Fruit fly (Drosophila melanogaster) whole organism, embryonic: ENCODE measurements around the gene CG15425.

Source experiments
- Abd-B ChIP-seq: fragments of 200-800 bp; sonication (Bioruptor generic); optimal IDR thresholded peaks from 2 replicates; lab custom pipeline; 2018; ENCODE audit warnings: missing biosample characterization, mild to moderate bottlenecking, missing genetic modification characterization, moderate library complexity
- Atf6 ChIP-seq: fragments of 200-800 bp; sonication (Bioruptor generic); IDR thresholded peaks from 2 replicates; pipeline ENCODE4 v1.3.6; 2022; ENCODE audit warnings: missing biosample characterization, missing genetic modification characterization
- B-H1 ChIP-seq: fragments of 200-800 bp; sonication (Bioruptor generic); IDR thresholded peaks from 3 replicates; pipeline ENCODE4 v1.3.6; 2022; ENCODE audit warnings: missing biosample characterization, missing genetic modification characterization
- CG10147 ChIP-seq: fragments of 200-800 bp; sonication (Bioruptor generic); optimal IDR thresholded peaks from 2 replicates; lab custom pipeline; 2019; ENCODE audit warnings: missing biosample characterization, mild to moderate bottlenecking, missing genetic modification characterization, moderate library complexity
- CG10431 ChIP-seq: fragments of 200-800 bp; sonication (Bioruptor generic); optimal IDR thresholded peaks from 3 replicates; lab custom pipeline; 2018; ENCODE audit warnings: missing biosample characterization, mild to moderate bottlenecking, missing genetic modification characterization
- CG11560 ChIP-seq: fragments of 200-800 bp; sonication (Bioruptor generic); IDR thresholded peaks from 3 replicates; pipeline ENCODE4 v1.3.6; 2022; ENCODE audit warnings: missing biosample characterization, missing genetic modification characterization
- CG11723 ChIP-seq: fragments of 200-800 bp; sonication (Bioruptor generic); optimal IDR thresholded peaks from 2 replicates; lab custom pipeline; 2017; ENCODE audit warnings: missing biosample characterization, mild to moderate bottlenecking, missing genetic modification characterization
- CG12104 ChIP-seq: fragments of 200-800 bp; sonication (Bioruptor generic); optimal IDR thresholded peaks from 3 replicates; lab custom pipeline; 2016; ENCODE audit warnings: missing biosample characterization, missing genetic modification characterization
- CG14014 ChIP-seq: fragments of 200-800 bp; sonication (Bioruptor generic); IDR thresholded peaks from 2 replicates; pipeline ENCODE4 v1.3.6; 2022; ENCODE audit warnings: missing biosample characterization, missing genetic modification characterization
- CG14667 ChIP-seq: fragments of 200-800 bp; sonication (Bioruptor generic); IDR thresholded peaks from 2 replicates; pipeline ENCODE4 v1.3.6; 2022; ENCODE audit warnings: missing biosample characterization, missing genetic modification characterization
- CG1602 ChIP-seq: fragments of 200-800 bp; sonication (Bioruptor generic); optimal IDR thresholded peaks from 3 replicates; lab custom pipeline; 2016; ENCODE audit warnings: missing biosample characterization, missing genetic modification characterization
- CG17912 ChIP-seq: fragments of 200-800 bp; sonication (Bioruptor generic); optimal IDR thresholded peaks from 2 replicates; lab custom pipeline; 2018; ENCODE audit warnings: missing biosample characterization, mild to moderate bottlenecking, missing genetic modification characterization
- CG18262 ChIP-seq: fragments of 200-800 bp; optimal IDR thresholded peaks from 3 replicates; lab custom pipeline; 2019; ENCODE audit warnings: missing biosample characterization, mild to moderate bottlenecking, missing genetic modification characterization, moderate library complexity
- CG2129 ChIP-seq: fragments of 200-800 bp; sonication (Bioruptor generic); IDR thresholded peaks from 2 replicates; pipeline ENCODE4 v1.3.6; 2022; ENCODE audit warnings: missing biosample characterization, missing genetic modification characterization; ENCODE audit not compliant: partially characterized antibody
- CG2202 ChIP-seq: fragments of 200-800 bp; sonication (Bioruptor generic); optimal IDR thresholded peaks from 2 replicates; lab custom pipeline; 2018; ENCODE audit warnings: missing biosample characterization, mild to moderate bottlenecking, missing genetic modification characterization
- CG30020 ChIP-seq: fragments of 200-800 bp; optimal IDR thresholded peaks from 2 replicates; lab custom pipeline; 2019; ENCODE audit warnings: missing biosample characterization, mild to moderate bottlenecking, missing genetic modification characterization, moderate library complexity
- CG3281 ChIP-seq: fragments of 200-800 bp; sonication (Bioruptor generic); optimal IDR thresholded peaks from 3 replicates; lab custom pipeline; 2017; ENCODE audit warnings: missing biosample characterization, mild to moderate bottlenecking, missing genetic modification characterization
- CG4404 ChIP-seq: fragments of 200-800 bp; sonication (Bioruptor generic); IDR thresholded peaks from 2 replicates; pipeline ENCODE4 v1.3.6; 2022; ENCODE audit warnings: missing biosample characterization, missing genetic modification characterization
- CG6854 ChIP-seq: fragments of 200-800 bp; sonication (Bioruptor generic); optimal IDR thresholded peaks from 3 replicates; lab custom pipeline; 2017; ENCODE audit warnings: missing biosample characterization, mild to moderate bottlenecking, missing genetic modification characterization
- CG7963 ChIP-seq: fragments of 200-800 bp; sonication (Bioruptor generic); IDR thresholded peaks from 3 replicates; pipeline ENCODE4 v1.3.6; 2022; ENCODE audit warnings: missing biosample characterization, missing genetic modification characterization; ENCODE audit not compliant: partially characterized antibody
- CG8388 ChIP-seq: fragments of 200-800 bp; sonication (Bioruptor generic); optimal IDR thresholded peaks from 2 replicates; lab custom pipeline; 2019; ENCODE audit warnings: missing biosample characterization, mild to moderate bottlenecking, missing genetic modification characterization, moderate library complexity
- CG9932 ChIP-seq: fragments of 200-800 bp; sonication (Bioruptor generic); IDR thresholded peaks from 2 replicates; pipeline ENCODE4 v1.3.6; 2022; ENCODE audit warnings: missing biosample characterization, missing genetic modification characterization
- CTCF ChIP-seq: fragments of 200-800 bp; sonication (Bioruptor generic); optimal IDR thresholded peaks from 2 replicates; lab custom pipeline; 2017; ENCODE audit warnings: missing biosample characterization, mild to moderate bottlenecking, missing genetic modification characterization, moderate library complexity
- D19A ChIP-seq: fragments of 200-800 bp; optimal IDR thresholded peaks from 3 replicates; lab custom pipeline; 2019; ENCODE audit warnings: missing biosample characterization, mild to moderate bottlenecking, missing genetic modification characterization, moderate library complexity
- Deaf1 ChIP-seq: fragments of 200-800 bp; optimal IDR thresholded peaks from 3 replicates; lab custom pipeline; 2019; ENCODE audit warnings: missing biosample characterization, mild to moderate bottlenecking, missing genetic modification characterization, moderate library complexity
- ERR ChIP-seq: fragments of 200-800 bp; sonication (Bioruptor generic); optimal IDR thresholded peaks from 2 replicates; lab custom pipeline; 2016; ENCODE audit warnings: missing biosample characterization, missing genetic modification characterization
- HLH4C ChIP-seq: fragments of 200-800 bp; sonication (Bioruptor generic); IDR thresholded peaks from 3 replicates; pipeline ENCODE4 v1.3.6; 2022; ENCODE audit warnings: missing biosample characterization, missing genetic modification characterization; ENCODE audit not compliant: partially characterized antibody
- Opbp ChIP-seq: fragments of 200-800 bp; sonication (Bioruptor generic); IDR thresholded peaks from 3 replicates; pipeline ENCODE4 v1.3.6; 2022; ENCODE audit warnings: missing biosample characterization, missing genetic modification characterization; ENCODE audit not compliant: partially characterized antibody
- Poxn ChIP-seq: fragments of 200-800 bp; sonication (Bioruptor generic); IDR thresholded peaks from 2 replicates; pipeline ENCODE4 v1.3.6; 2022; ENCODE audit warnings: missing biosample characterization, missing genetic modification characterization
- TFAM ChIP-seq: fragments of 200-800 bp; sonication (Bioruptor generic); optimal IDR thresholded peaks from 2 replicates; lab custom pipeline; 2017; ENCODE audit warnings: missing biosample characterization, missing genetic modification characterization, inconsistent platforms
- Vsx1 ChIP-seq: fragments of 200-800 bp; sonication (Bioruptor generic); optimal IDR thresholded peaks from 2 replicates; lab custom pipeline; 2017; ENCODE audit warnings: missing biosample characterization, mild to moderate bottlenecking, missing genetic modification characterization, missing genetic modification reagents
- ap ChIP-seq: fragments of 200-800 bp; sonication (Bioruptor generic); IDR thresholded peaks from 2 replicates; pipeline ENCODE4 v1.3.6; 2022; ENCODE audit warnings: missing biosample characterization, missing genetic modification characterization
- btn ChIP-seq: fragments of 200-800 bp; sonication (Bioruptor generic); optimal IDR thresholded peaks from 2 replicates; lab custom pipeline; 2016; ENCODE audit warnings: missing biosample characterization, missing genetic modification characterization
- disco-r ChIP-seq: fragments of 200-800 bp; sonication (Bioruptor generic); optimal IDR thresholded peaks from 2 replicates; lab custom pipeline; 2016; ENCODE audit warnings: missing biosample characterization, missing genetic modification characterization
- dmrt11E ChIP-seq: fragments of 200-800 bp; sonication (Bioruptor generic); optimal IDR thresholded peaks from 3 replicates; lab custom pipeline; 2018; ENCODE audit warnings: missing biosample characterization, mild to moderate bottlenecking, missing genetic modification characterization, moderate library complexity
- ftz-f1 ChIP-seq: fragments of 200-800 bp; sonication (Bioruptor generic); optimal IDR thresholded peaks from 2 replicates; lab custom pipeline; 2016; ENCODE audit warnings: missing biosample characterization, missing genetic modification characterization
- grn ChIP-seq: fragments of 200-800 bp; sonication (Bioruptor generic); optimal IDR thresholded peaks from 3 replicates; lab custom pipeline; 2017; ENCODE audit warnings: missing biosample characterization, missing genetic modification characterization
- gro ChIP-seq: fragments of 200-800 bp; sonication (Bioruptor generic); optimal IDR thresholded peaks from 2 replicates; lab custom pipeline; 2016; ENCODE audit warnings: missing biosample characterization, missing genetic modification characterization
- gsb-n ChIP-seq: fragments of 200-800 bp; sonication (Bioruptor generic); optimal IDR thresholded peaks from 3 replicates; lab custom pipeline; 2018; ENCODE audit warnings: missing biosample characterization, mild to moderate bottlenecking, missing genetic modification characterization
- ham ChIP-seq: fragments of 200-800 bp; sonication (Bioruptor generic); IDR thresholded peaks from 2 replicates; pipeline ENCODE4 v1.3.6; 2022; ENCODE audit warnings: missing biosample characterization, missing genetic modification characterization
- lab ChIP-seq: fragments of 200-800 bp; sonication (Bioruptor generic); optimal IDR thresholded peaks from 3 replicates; lab custom pipeline; 2017; ENCODE audit warnings: missing biosample characterization, missing genetic modification characterization, mild to moderate bottlenecking, moderate library complexity, missing genetic modification reagents
- mld ChIP-seq: fragments of 200-800 bp; sonication (Bioruptor generic); IDR thresholded peaks from 3 replicates; pipeline ENCODE4 v1.3.6; 2022; ENCODE audit warnings: missing biosample characterization, missing genetic modification characterization; ENCODE audit not compliant: partially characterized antibody
- odd ChIP-seq: fragments of 200-800 bp; sonication (Bioruptor generic); optimal IDR thresholded peaks from 2 replicates; lab custom pipeline; 2017; ENCODE audit warnings: missing biosample characterization, mild to moderate bottlenecking, missing genetic modification characterization
- pan ChIP-seq, 4 experiments: fragments of >200 bp in 3 of 4; fragments of 200-800 bp in 1 of 4; sonication (Bioruptor generic) in 1 of 4; optimal IDR thresholded peaks in 3 of 4; IDR thresholded peaks in 1 of 4; 2 replicates each; pipeline versions ENCODE4 v1.3.6 to Lab custom; 2017 to 2022; ENCODE audit warnings: missing biosample characterization in 2 of 4, missing genetic modification characterization in 2 of 4, mixed read lengths in 1 of 4
- phol ChIP-seq: fragments of 200-800 bp; sonication (Bioruptor generic); optimal IDR thresholded peaks from 3 replicates; lab custom pipeline; 2018; ENCODE audit warnings: missing biosample characterization, mild to moderate bottlenecking, missing genetic modification characterization, moderate library complexity
- prd ChIP-seq, 3 experiments: fragments of >200 bp in 2 of 3; fragments of 200-800 bp in 1 of 3; sonication (Bioruptor generic) in 1 of 3; optimal IDR thresholded peaks in 2 of 3; IDR thresholded peaks in 1 of 3; 2 replicates in 2 of 3; 3 replicates in 1 of 3; pipeline versions ENCODE4 v1.3.6 to Lab custom; 2017 to 2022; ENCODE audit warnings: missing biosample characterization in 1 of 3, missing genetic modification characterization in 1 of 3
- pum ChIP-seq: fragments of 200-800 bp; sonication (Bioruptor generic); optimal IDR thresholded peaks from 2 replicates; lab custom pipeline; 2016; ENCODE audit warnings: missing biosample characterization, missing genetic modification characterization
- pzg ChIP-seq: fragments of 200-800 bp; sonication (Bioruptor generic); optimal IDR thresholded peaks from 3 replicates; lab custom pipeline; 2018; ENCODE audit warnings: missing biosample characterization, mild to moderate bottlenecking, missing genetic modification characterization, moderate library complexity
- slbo ChIP-seq: fragments of 200-800 bp; sonication (Bioruptor generic); IDR thresholded peaks from 2 replicates; pipeline ENCODE4 v1.3.6; 2022; ENCODE audit warnings: missing biosample characterization, missing genetic modification characterization
- zen2 ChIP-seq: fragments of 200-800 bp; sonication (Bioruptor generic); IDR thresholded peaks from 3 replicates; pipeline ENCODE4 v1.3.6; 2022; ENCODE audit warnings: missing biosample characterization, missing genetic modification characterization; ENCODE audit not compliant: partially characterized antibody

Gene CG15425

dm6 chr2L:4292560-4292959, 35.2 kb downstream of the CG15425 start (continued):
- TF ChIP-seq CG12104 (GFP tag; lab: Kevin White, UChicago) (no peak), Abd-B (GFP tag; lab: Kevin White, UChicago) (peak; percentile 23), pan (optimal IDR thresholded peaks at IDR 0.05; lab: Kevin White, UChicago) (no peak), pan (GFP tag; optimal IDR thresholded peaks at IDR 0.05 in 1 of 2, IDR thresholded peaks at IDR 0.05 in 1 of 2) (peak in 1 of 2 experiments; percentile 28), ftz-f1 (GFP tag; lab: Kevin White, UChicago) (no peak), CG9932 (GFP tag; lab: Robert Waterston, UW) (0 out of 2 replicates have a peak, but pooled peaks have one; percentile 11), Atf6 (peak; percentile 35; the same call in 1 of the 2 replicates), Vsx1 (GFP tag; lab: Kevin White, UChicago) (no peak), CG4404 (GFP tag; lab: Robert Waterston, UW) (peak; percentile 43; the same call in 1 of the 2 replicates), Deaf1 (no peak), ERR (GFP tag; lab: Kevin White, UChicago) (no peak), grn (GFP tag; lab: Kevin White, UChicago) (no peak), ap (GFP tag; lab: Robert Waterston, UW) (no peak), lab (GFP tag; lab: Kevin White, UChicago) (peak; percentile 59), CG8388 (GFP tag; lab: Kevin White, UChicago) (peak; percentile 23), zen2 (GFP tag; lab: Robert Waterston, UW) (no peak), CG14667 (no peak), Poxn (GFP tag; lab: Robert Waterston, UW) (no peak), CG11560 (tag; lab: Robert Waterston, UW) (no peak), HLH4C (GFP tag; lab: Robert Waterston, UW) (no peak), CG10431 (no peak), CG10147 (GFP tag; lab: Kevin White, UChicago) (peak; percentile 3), CG3281 (GFP tag; lab: Kevin White, UChicago) (peak; percentile 17), CG18262 (tag; lab: Kevin White, UChicago) (no peak), CG14014 (GFP tag; lab: Robert Waterston, UW) (no peak), CG6854 (no peak), disco-r (GFP tag; lab: Kevin White, UChicago) (no peak), prd (optimal IDR thresholded peaks at IDR 0.05; lab: Kevin White, UChicago) (no peak), prd (GFP tag; IDR thresholded peaks at IDR 0.05; lab: Robert Waterston, UW) (peak; percentile 75; the same call in 2 of the 3 replicates), CG2202 (tag; lab: Kevin White, UChicago) (no peak), CTCF (GFP tag; lab: Kevin White, UChicago) (no peak), gsb-n (tag; lab: Kevin White, UChicago) (peak; percentile 16), CG1602 (GFP tag; lab: Kevin White, UChicago) (no peak), dmrt11E (tag; lab: Kevin White, UChicago) (peak; percentile 42), CG2129 (GFP tag; lab: Robert Waterston, UW) (no peak), D19A (tag; lab: Kevin White, UChicago) (peak; percentile 7), CG30020 (tag; lab: Kevin White, UChicago) (no peak), odd (GFP tag; lab: Kevin White, UChicago) (no peak), ham (GFP tag; lab: Robert Waterston, UW) (no peak), CG17912 (GFP tag; lab: Kevin White, UChicago) (no peak), CG11723 (GFP tag; lab: Kevin White, UChicago) (no peak), mld (no peak), pum (GFP tag; lab: Kevin White, UChicago) (no peak), B-H1 (no peak), slbo (peak; percentile 47), phol (tag; lab: Kevin White, UChicago) (peak; percentile 60), pzg (GFP tag; lab: Kevin White, UChicago) (no peak), TFAM (GFP tag; lab: Kevin White, UChicago) (no peak), btn (GFP tag; lab: Kevin White, UChicago) (peak; percentile 13), Opbp (GFP tag; lab: Robert Waterston, UW) (no peak), gro (GFP tag; lab: Kevin White, UChicago) (no peak), CG7963 (GFP tag; lab: Robert Waterston, UW) (no peak)
